Worm (Caenorhabditis elegans) whole organism, L4/young adult: ENCODE measurements around the gene sre-36.

Experiments used
- W03F9.2 ChIP-seq: fragments of 150-350 bp; optimal IDR thresholded peaks from 2 replicates; lab custom pipeline; 2014; ENCODE audit warnings: missing biosample characterization, missing genetic modification characterization
- dao-5 ChIP-seq: sonication (generic microtip); optimal IDR thresholded peaks from 2 replicates; lab custom pipeline; 2016; ENCODE audit warnings: missing genotype, missing genetic modification characterization, moderate library complexity, missing compliant biosample characterization
- him-1 ChIP-seq: sonication (generic microtip); optimal IDR thresholded peaks from 2 replicates; lab custom pipeline; 2016; ENCODE audit warnings: missing genotype, missing genetic modification reagents, missing genetic modification characterization, missing compliant biosample characterization

Gene sre-36

ce11 chrV:16410521-16410920, 11.0 kb downstream of the sre-36 start, which contains the start of gene srh-145:
TSS of gene srh-145 (plus strand) at chrV:16410713.
- no peak for TF ChIP-seq W03F9.2
- no peak for TF ChIP-seq dao-5
- no peak for TF ChIP-seq him-1 (tag; lab: Kevin White, UChicago)

DNA sequence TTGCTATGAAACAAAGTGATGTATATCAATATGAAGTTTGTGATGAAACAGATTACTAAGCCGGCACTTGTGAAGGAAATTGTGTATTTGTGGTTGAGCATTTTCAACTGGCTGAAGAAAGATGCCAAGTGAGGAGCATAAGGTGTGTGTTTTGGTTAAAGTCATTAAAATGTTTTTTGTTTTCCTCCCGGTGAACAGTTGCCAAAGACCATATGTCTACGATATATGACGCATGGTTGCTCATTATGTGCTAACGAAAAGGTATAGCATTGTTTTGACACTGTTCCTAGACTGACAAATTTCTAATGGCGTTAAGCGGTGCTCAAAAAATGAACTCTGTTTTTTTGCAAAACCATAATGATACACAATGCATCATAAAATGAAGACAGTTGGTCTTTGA, 17.5 kb downstream of the sre-36 start, which contains the start of gene str-55:
TSS of gene str-55 (minus strand) at position 101 of the 400 bp plus-strand sequence.
- no peak for TF ChIP-seq W03F9.2
- TF ChIP-seq him-1 (tag; lab: Kevin White, UChicago): no peak
- TF ChIP-seq dao-5: no peak

DNA sequence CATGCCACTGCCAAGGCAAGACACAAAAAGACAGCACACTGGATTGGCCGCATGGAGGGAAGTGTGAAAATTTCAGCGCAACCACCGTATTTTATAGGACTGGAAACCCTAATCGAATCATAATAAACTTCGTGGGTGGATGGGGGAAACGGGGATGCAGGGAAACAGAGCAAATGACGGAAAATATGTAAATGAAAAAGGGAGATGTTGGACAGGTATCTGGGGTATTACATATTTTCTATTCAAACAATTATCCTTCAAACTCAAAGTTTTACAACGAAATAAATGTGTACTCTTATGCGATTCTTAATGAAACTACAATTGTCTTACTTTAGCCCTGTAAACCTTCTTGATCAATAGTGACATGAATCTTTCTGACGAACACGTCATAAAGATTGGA, 20.3 kb downstream of the sre-36 start, which contains the start of gene F26D2.16:
TSS of gene F26D2.16 (minus strand) at position 101 of the 400 bp plus-strand sequence.
- TF ChIP-seq dao-5 (no peak), W03F9.2 (no peak), him-1 (tag; lab: Kevin White, UChicago) (no peak)

DNA sequence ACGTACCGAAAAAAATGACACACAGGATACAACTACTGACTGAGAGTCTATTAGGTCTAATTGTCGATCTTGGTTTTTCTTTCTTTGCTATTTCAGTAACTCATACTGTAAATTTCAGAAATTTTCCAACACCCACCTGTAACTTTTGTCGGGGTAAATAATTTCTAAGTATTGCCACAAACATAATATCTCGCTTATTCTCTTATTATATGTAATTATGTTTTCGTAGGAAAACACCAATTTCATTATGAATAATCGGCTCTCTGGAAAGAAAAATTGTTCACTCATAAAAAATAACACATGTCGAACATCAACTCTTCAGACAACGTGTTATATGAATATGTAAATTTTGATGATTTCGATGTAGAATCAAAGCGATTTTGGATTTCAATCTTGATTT, 21.2 kb downstream of the sre-36 start, which contains the start of gene srw-48:
TSS of gene srw-48 (plus strand) at position 301 of the 400 bp plus-strand sequence.
- no peak for TF ChIP-seq W03F9.2
- TF ChIP-seq him-1 (tag; lab: Kevin White, UChicago): no peak
- no peak for TF ChIP-seq dao-5

DNA sequence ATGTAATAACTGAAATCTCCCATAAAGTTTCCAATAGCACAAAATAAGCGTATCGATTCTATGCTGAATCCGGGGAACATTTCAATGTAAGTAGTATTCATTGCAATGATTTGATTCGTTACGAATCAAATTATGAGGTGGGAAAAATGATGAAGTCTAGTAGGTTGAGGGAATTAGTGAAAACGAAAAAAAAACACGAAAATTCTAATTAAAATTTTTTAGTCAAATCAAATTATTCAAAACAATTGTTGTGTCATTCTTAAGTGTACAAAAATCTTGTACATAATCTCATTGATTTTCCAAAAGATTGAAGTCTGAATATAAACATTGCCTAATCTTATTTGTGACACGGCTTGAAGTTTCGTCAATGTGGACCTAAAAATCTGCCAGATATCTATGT, 24.9 kb downstream of the sre-36 start, which contains the start of gene srw-29:
TSS of gene srw-29 (minus strand) at position 101 of the 400 bp plus-strand sequence.
- TF ChIP-seq him-1 (tag; lab: Kevin White, UChicago) (no peak), dao-5 (no peak), W03F9.2 (no peak)

ce11 chrV:16429503-16429902, 30.0 kb downstream of the sre-36 start, which contains the start of gene F26D2.10:
TSS of gene F26D2.10 (minus strand) at chrV:16429603.
- TF ChIP-seq him-1 (tag; lab: Kevin White, UChicago) (no peak), W03F9.2 (no peak), dao-5 (no peak)

DNA sequence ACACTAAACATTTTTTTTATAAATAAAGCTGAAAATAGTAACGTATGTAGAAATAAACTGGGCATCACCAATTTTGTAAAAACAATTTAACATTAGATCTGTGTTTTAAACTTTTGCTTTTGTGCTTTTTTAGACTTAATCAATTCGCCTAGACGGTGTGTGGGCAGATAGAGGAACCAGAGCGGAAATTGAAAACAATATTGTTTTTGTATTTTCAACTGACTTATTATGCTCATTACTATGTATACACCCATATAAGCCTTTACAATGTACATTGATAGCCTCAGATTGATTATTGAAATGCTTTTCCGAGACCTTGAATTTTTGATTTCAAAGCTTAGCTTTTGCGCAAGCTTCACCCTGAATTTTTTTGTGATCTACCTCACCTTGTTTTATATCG, 30.5 kb downstream of the sre-36 start, which contains the start of gene str-73:
TSS of gene str-73 (plus strand) at position 301 of the 400 bp plus-strand sequence.
- TF ChIP-seq dao-5 (no peak), W03F9.2 (no peak), him-1 (tag; lab: Kevin White, UChicago) (no peak)

DNA sequence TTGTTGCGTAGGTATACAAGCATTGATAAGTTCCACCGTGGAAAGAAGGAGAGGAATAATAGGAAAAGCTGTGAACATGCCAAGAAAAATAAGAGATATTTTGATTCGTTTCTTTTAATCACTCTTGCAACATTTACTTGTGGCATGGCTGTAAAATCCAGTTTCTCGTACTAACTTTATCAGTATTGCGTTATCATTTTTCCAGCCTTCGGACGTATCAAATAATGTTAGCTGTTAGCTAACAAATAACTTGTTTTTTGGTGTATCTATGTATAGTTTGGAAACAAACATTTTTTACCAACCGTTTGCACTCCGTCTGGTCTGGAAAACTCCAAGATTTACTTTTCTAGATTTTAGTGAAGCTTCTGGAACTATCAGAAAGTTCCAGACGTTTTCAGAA, 34.0 kb downstream of the sre-36 start, which contains the start of gene clec-234:
TSS of gene clec-234 (minus strand) at position 101 of the 400 bp plus-strand sequence.
- no peak for TF ChIP-seq W03F9.2
- no peak for TF ChIP-seq dao-5
- no peak for TF ChIP-seq him-1 (tag; lab: Kevin White, UChicago)

- no peak for TF ChIP-seq him-1 (tag; lab: Kevin White, UChicago)
- no peak for TF ChIP-seq W03F9.2
- TF ChIP-seq dao-5: no peak
Observed at ce11 chrV:16435510-16435909, 36.0 kb downstream of the sre-36 start, which contains the start of the genes F26D2.13 and F26D2.14. TSS of gene F26D2.13 (minus strand) at chrV:16435610. TSS of gene F26D2.14 (plus strand) at chrV:16435855.

DNA sequence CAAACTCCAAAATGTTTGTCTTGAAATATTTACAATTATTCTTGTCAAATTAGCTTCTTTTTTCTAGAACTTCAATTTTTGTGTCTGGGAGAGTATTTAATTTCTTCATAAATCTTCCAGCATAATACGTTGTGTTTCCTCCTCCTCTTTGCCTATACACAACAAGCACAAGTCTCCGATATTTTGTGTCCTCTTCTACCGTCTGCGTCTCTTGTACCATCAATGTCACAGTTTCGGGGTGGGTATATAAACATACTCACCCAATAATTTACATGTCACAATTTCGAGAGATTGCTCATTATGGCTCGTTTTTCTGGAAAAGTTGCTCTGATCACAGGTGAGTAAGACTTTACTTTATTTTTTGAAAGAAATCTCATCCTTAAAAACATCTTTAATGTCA, 38.1 kb downstream of the sre-36 start, which contains the start of gene F26D2.15:
TSS of gene F26D2.15 (plus strand) at position 301 of the 400 bp plus-strand sequence.
- no peak for TF ChIP-seq him-1 (tag; lab: Kevin White, UChicago)
- TF ChIP-seq W03F9.2: no peak
- TF ChIP-seq dao-5: no peak

DNA sequence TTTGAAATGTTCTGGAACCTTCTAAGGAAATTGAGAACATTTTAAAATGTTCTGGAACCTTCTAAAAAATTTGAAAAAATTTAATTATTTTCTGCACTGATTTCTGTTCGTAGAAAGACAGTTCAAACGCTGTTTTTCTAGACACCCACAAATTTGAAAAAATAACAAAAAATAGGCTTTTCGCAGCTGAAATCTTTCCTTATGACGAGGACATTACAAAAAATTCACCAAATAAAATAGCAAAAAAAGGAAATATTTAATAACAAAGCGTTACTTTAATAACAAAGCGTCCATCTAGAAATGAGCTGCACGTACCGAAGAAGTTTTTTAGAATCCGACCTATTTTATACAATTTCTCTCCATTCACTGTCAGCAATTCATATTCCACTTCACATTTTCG, 44.1 kb downstream of the sre-36 start, which contains the start of gene srh-141:
TSS of gene srh-141 (plus strand) at position 301 of the 400 bp plus-strand sequence.
- TF ChIP-seq dao-5 (no peak), W03F9.2 (no peak), him-1 (tag; lab: Kevin White, UChicago) (no peak)

DNA sequence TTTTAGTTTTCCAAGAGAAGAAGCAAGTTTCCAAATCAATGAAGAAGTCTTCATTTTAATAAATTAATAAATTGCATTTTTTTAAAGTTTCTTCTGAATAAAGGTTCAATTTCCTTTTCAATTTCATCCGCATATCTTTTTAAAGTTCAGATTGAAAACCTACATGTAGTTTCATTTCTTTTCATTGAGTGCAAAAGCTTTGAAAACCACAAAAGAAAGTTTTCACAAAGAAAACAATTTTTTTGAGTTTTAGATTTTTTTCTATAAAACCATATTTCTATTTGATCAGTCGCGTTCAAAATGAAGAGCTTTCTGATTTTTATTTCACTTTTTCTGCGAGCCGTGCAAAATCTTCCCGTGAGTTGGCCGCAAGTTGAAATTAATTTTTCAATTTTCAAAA, 46.2 kb downstream of the sre-36 start, which contains the start of gene T08G3.6:
TSS of gene T08G3.6 (plus strand) at position 301 of the 400 bp plus-strand sequence.
- no peak for TF ChIP-seq him-1 (tag; lab: Kevin White, UChicago)
- TF ChIP-seq dao-5: no peak
- TF ChIP-seq W03F9.2: no peak

DNA sequence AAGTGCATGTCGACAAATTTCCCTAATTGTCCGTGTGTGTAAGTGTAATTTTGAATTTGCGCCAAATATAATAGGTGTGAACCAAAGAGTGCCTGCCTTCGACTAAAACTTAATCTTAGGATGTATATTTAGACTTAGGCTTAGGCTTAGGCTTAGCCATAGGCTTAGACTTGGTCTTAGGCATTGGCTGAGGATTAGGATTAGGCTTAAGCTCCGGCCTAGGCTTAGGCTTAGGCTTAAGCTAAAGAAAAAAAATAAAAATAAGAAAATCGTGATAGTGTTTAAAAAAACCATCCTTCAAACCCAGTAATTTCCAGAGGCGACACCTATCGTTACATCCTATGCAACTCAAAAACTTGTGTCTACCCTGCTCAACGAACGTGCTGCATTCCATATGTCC, 46.7 kb downstream of the sre-36 start:
- TF ChIP-seq dao-5: no peak
- TF ChIP-seq W03F9.2: no peak
- TF ChIP-seq him-1 (tag; lab: Kevin White, UChicago): no peak

DNA sequence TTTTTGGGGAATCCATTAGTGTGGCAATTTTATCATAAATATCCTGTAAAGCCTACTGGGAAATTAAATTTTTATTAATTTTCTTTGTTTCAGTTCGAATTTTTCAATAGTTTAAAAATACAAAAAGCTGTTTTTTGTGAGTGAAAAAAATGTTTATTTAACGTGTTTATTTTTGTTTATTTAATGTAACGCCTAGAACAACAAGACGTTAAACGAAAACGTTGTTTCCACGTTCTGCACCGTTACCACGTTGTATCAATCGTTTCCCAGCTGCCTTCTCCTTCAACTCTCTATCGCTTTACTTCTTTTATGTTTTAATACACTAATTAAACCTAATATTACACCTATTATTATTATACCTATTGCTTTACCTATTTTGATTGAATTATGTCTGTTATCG, 48.2 kb downstream of the sre-36 start, which contains the start of gene T08G3.13:
TSS of gene T08G3.13 (plus strand) at position 301 of the 400 bp plus-strand sequence.
- TF ChIP-seq him-1 (tag; lab: Kevin White, UChicago) (no peak), dao-5 (no peak)
